Worm (Caenorhabditis elegans) whole organism, L2 larva: ENCODE data around the gene F14D12.1.

Source experiments
- ZK546.5 ChIP-seq: sonication (generic microtip); optimal IDR thresholded peaks from 2 replicates; lab custom pipeline; 2017; ENCODE audit warnings: missing biosample characterization, missing genetic modification characterization
- elt-1 ChIP-seq: fragments of 150-350 bp; optimal IDR thresholded peaks from 2 replicates; lab custom pipeline; 2014; ENCODE audit warnings: missing biosample characterization, missing genetic modification characterization
- fos-1 ChIP-seq: fragments of 150-350 bp; optimal IDR thresholded peaks from 2 replicates; lab custom pipeline; 2014; ENCODE audit warnings: missing biosample characterization, missing genetic modification characterization
- gmeb-1 ChIP-seq: fragments of 150-350 bp; optimal IDR thresholded peaks from 2 replicates; lab custom pipeline; 2014; ENCODE audit warnings: missing biosample characterization, missing genetic modification characterization
- mdl-1 ChIP-seq, 2 experiments: fragments of 150-350 bp in 1 of 2; sonication (generic microtip) in 1 of 2; optimal IDR thresholded peaks; 2 replicates each; lab custom pipeline; 2017; ENCODE audit warnings: missing biosample characterization in 2 of 2, missing genetic modification characterization in 2 of 2
- nhr-12 ChIP-seq: fragments of 150-350 bp; optimal IDR thresholded peaks from 2 replicates; lab custom pipeline; 2014; ENCODE audit warnings: missing biosample characterization, missing genetic modification characterization
- nhr-25 ChIP-seq: fragments of 150-350 bp; sonication (generic microtip); optimal IDR thresholded peaks from 3 replicates; lab custom pipeline; 2014; ENCODE audit warnings: missing biosample characterization, missing genetic modification characterization
- snpc-4 ChIP-seq: fragments of 150-350 bp; optimal IDR thresholded peaks from 2 replicates; lab custom pipeline; 2014; ENCODE audit warnings: missing biosample characterization, missing genetic modification characterization
- unc-39 ChIP-seq: fragments of 150-350 bp; optimal IDR thresholded peaks from 2 replicates; lab custom pipeline; 2014; ENCODE audit warnings: missing biosample characterization, missing genetic modification characterization

DNA sequence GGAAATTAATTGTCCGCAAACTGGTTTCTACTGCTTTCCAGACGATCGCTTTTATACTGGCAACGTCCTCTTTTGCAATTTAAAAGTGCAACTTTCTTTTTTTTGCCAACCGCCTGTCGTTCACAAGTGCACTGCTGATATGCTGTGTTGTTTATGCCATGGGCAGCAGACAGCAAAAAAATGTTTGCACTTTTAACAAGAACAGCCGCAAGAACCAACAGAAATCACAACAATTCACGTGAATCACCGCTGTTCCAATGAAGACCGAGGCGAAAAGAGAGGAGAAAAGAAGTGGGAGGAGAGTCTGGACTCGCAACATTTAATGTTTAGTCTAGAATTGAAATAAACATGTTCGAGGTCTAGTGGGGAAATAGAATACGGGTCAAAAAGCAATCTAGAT, 50.2 kb downstream of the F14D12.1 start, which contains the start of gene T22B7.7:
- TF ChIP-seq gmeb-1 (no peak), mdl-1 (tag; optimal IDR thresholded peaks at IDR 0.05; lab: Kevin White, UChicago) (no peak), fos-1 (tag; lab: Kevin White, UChicago) (peak; percentile 19), snpc-4 (tag; lab: Kevin White, UChicago) (no peak), elt-1 (tag; lab: Kevin White, UChicago) (no peak), unc-39 (tag; lab: Kevin White, UChicago) (no peak), nhr-12 (tag; lab: Kevin White, UChicago) (no peak), ZK546.5 (tag; lab: Kevin White, UChicago) (no peak), nhr-25 (tag; lab: Kevin White, UChicago) (no peak)
